Worm (Caenorhabditis elegans) whole organism, young adult: Measurements from ENCODE around the gene ZK742.6.

ENCODE experiments used
- F57C9.4 ChIP-seq: sonication (generic microtip); optimal IDR thresholded peaks from 2 replicates; lab custom pipeline; 2017; ENCODE audit warnings: mild to moderate bottlenecking, missing genetic modification characterization, missing compliant biosample characterization
- ceh-40 ChIP-seq: fragments of 200-800 bp; sonication (Bioruptor generic); IDR thresholded peaks from 2 replicates; pipeline ENCODE4 v1.3.6; 2022; ENCODE audit warnings: missing genetic modification characterization, missing compliant biosample characterization
- lag-1 ChIP-seq: fragments of 200-800 bp; sonication (Bioruptor generic); IDR thresholded peaks from 2 replicates; pipeline ENCODE4 v1.3.6; 2022; ENCODE audit warnings: missing genetic modification reagents, missing genetic modification characterization, missing compliant biosample characterization
- lin-35 ChIP-seq, 3 experiments: fragments of 150-350 bp in 2 of 3; sonication (generic microtip) in 1 of 3; optimal IDR thresholded peaks; 2 replicates each; lab custom pipeline; 2014 to 2018; ENCODE audit warnings: missing biosample characterization in 3 of 3, missing genetic modification characterization in 3 of 3, missing genetic modification reagents in 3 of 3
- lir-1 ChIP-seq: fragments of 200-800 bp; sonication (Bioruptor generic); conservative IDR thresholded peaks from 2 replicates; pipeline ENCODE4 v1.3.6; 2022; ENCODE audit warnings: missing genetic modification reagents, missing genetic modification characterization, missing compliant biosample characterization
- madf-6 ChIP-seq: fragments of 200-800 bp; sonication (Bioruptor generic); IDR thresholded peaks from 2 replicates; pipeline ENCODE4 v1.3.6; 2022; ENCODE audit warnings: missing genetic modification reagents, missing genetic modification characterization, missing compliant biosample characterization
- nfya-2 ChIP-seq: fragments of 200-800 bp; sonication (Bioruptor generic); IDR thresholded peaks from 2 replicates; pipeline ENCODE4 v1.3.6; 2022; ENCODE audit warnings: missing genetic modification reagents, missing genetic modification characterization, missing compliant biosample characterization
- nhr-179 ChIP-seq: sonication (generic microtip); optimal IDR thresholded peaks from 2 replicates; lab custom pipeline; 2016; ENCODE audit warnings: mild to moderate bottlenecking, missing genetic modification characterization, missing compliant biosample characterization
- nhr-90 ChIP-seq: sonication (generic microtip); optimal IDR thresholded peaks from 2 replicates; lab custom pipeline; 2016; ENCODE audit warnings: missing genotype, mild to moderate bottlenecking, missing genetic modification characterization, missing compliant biosample characterization
- snpc-4 ChIP-seq, 5 experiments: fragments of 150-350 bp in 1 of 5; sonication (generic microtip) in 4 of 5; optimal IDR thresholded peaks; 2 replicates each; lab custom pipeline; 2014 to 2018; ENCODE audit warnings: missing genetic modification characterization in 5 of 5, missing biosample characterization in 3 of 5, antibody characterized with exemption in 2 of 5, mild to moderate bottlenecking in 2 of 5, missing compliant biosample characterization in 2 of 5, missing genotype in 2 of 5, moderate library complexity in 2 of 5, missing genetic modification reagents in 1 of 5
- ztf-6 ChIP-seq: fragments of 200-800 bp; sonication (Bioruptor generic); IDR thresholded peaks from 2 replicates; pipeline ENCODE4 v1.3.6; 2022; ENCODE audit warnings: missing genetic modification reagents, missing genetic modification characterization, missing compliant biosample characterization

- TF ChIP-seq lin-35 (GFP tag; optimal IDR thresholded peaks at IDR 0.05; lab: Kevin White, UChicago), result no peak
- no peak for TF ChIP-seq nfya-2 (GFP tag; lab: Robert Waterston, UW)
- TF ChIP-seq ztf-6, result no peak
- no peak for TF ChIP-seq snpc-4 (GFP tag; optimal IDR thresholded peaks at IDR 0.05; lab: Kevin White, UChicago)
- no peak for TF ChIP-seq snpc-4 (tag; optimal IDR thresholded peaks at IDR 0.05; lab: Kevin White, UChicago)
- TF ChIP-seq lir-1, result no peak
- TF ChIP-seq ceh-40, result no peak
- TF ChIP-seq nhr-90 (tag; lab: Kevin White, UChicago), result no peak
- no peak for TF ChIP-seq madf-6
- no peak for TF ChIP-seq nhr-179 (tag; lab: Kevin White, UChicago)
- no peak for TF ChIP-seq F57C9.4
- no peak for TF ChIP-seq lag-1
Measured at ce11 chrV:7855382-7855994, 40.7 kb upstream of the ZK742.6 start, which contains the start of gene C37C3.2.
